Fruit fly (Drosophila melanogaster) whole organism, prepupa: ENCODE data around the gene CG34297.

Experiments used
- CG32006 ChIP-seq: fragments of 200-800 bp; sonication (Bioruptor generic); optimal IDR thresholded peaks from 3 replicates; lab custom pipeline; 2017; ENCODE audit warnings: missing biosample characterization, mild to moderate bottlenecking, missing genetic modification characterization
- eg ChIP-seq: fragments of 200-800 bp; sonication (Bioruptor generic); IDR thresholded peaks from 3 replicates; pipeline ENCODE4 v1.3.6; 2022; ENCODE audit warnings: missing biosample characterization, missing genetic modification characterization

dm6 chr3R:6747907-6748306 lies at the start of gene CG34297:
- no peak for TF ChIP-seq CG32006 (GFP tag; lab: Kevin White, UChicago)
- TF ChIP-seq eg (GFP tag; lab: Robert Waterston, UW), result no peak
